Fruit fly (Drosophila melanogaster): ENCODE measurements around the gene Nepl15.
A peak's percentile ranks its signal among the peaks of the same experiment; 100 is the strongest.

The Nepl15 gene

dm6 chr3R:22740930-22741329 lies 25.0 kb downstream of the Nepl15 start, which contains the start of the genes Dcr-1 and CG6985:
Gene Dcr-1, minus strand, starts transcription at chr3R:22741091.
Gene CG6985, plus strand, starts transcription at chr3R:22741150.
- no peak for TF ChIP-seq CG17801 (GFP tag; optimal IDR thresholded peaks at IDR 0.05; ENCODE audit: partially characterized antibody)

- TF ChIP-seq CG17801 (GFP tag; optimal IDR thresholded peaks at IDR 0.05; ENCODE audit: partially characterized antibody), result no peak
These were observed 32.2 kb downstream of the Nepl15 start, which contains the start of gene Takl2 for dm6 chr3R:22733751-22734150. Gene Takl2, minus strand, starts transcription at chr3R:22733851.

- no peak for TF ChIP-seq CG17801 (GFP tag; optimal IDR thresholded peaks at IDR 0.05; ENCODE audit: partially characterized antibody)
These were observed 33.0 kb downstream of the Nepl15 start for dm6 chr3R:22732995-22733394.

dm6 chr3R:22727857-22728256 lies 38.1 kb downstream of the Nepl15 start:
- TF ChIP-seq CG17801 (GFP tag; optimal IDR thresholded peaks at IDR 0.05; ENCODE audit: partially characterized antibody), result no peak

- no peak for TF ChIP-seq CG17801 (GFP tag; optimal IDR thresholded peaks at IDR 0.05; ENCODE audit: partially characterized antibody)
These were observed 38.5 kb downstream of the Nepl15 start for dm6 chr3R:22727456-22727833.

- TF ChIP-seq CG17801 (GFP tag; optimal IDR thresholded peaks at IDR 0.05; ENCODE audit: partially characterized antibody), result no peak
These were observed 39.1 kb downstream of the Nepl15 start, which contains the start of gene CG45049 for dm6 chr3R:22726771-22727455. Gene CG45049, plus strand, starts transcription at chr3R:22726967.

- TF ChIP-seq CG17801 (GFP tag; optimal IDR thresholded peaks at IDR 0.05; ENCODE audit: partially characterized antibody), result no peak
These were observed 39.8 kb downstream of the Nepl15 start, which contains the start of gene RNF220 for dm6 chr3R:22726031-22726770. Gene RNF220, minus strand, starts transcription at chr3R:22726414.

- peak; percentile 66 for TF ChIP-seq CG17801 (GFP tag; optimal IDR thresholded peaks at IDR 0.05; ENCODE audit: partially characterized antibody)
These were observed 41.6 kb downstream of the Nepl15 start, which contains the start of gene Irp-1A for dm6 chr3R:22724149-22724973. Gene Irp-1A, minus strand, starts transcription at chr3R:22724587.

- TF ChIP-seq CG17801 (GFP tag; optimal IDR thresholded peaks at IDR 0.05; ENCODE audit: partially characterized antibody), result peak; percentile 57
These were observed 45.1 kb downstream of the Nepl15 start, which contains the start of gene wge for dm6 chr3R:22720808-22721306. Gene wge, minus strand, starts transcription at chr3R:22721150.

- no peak for TF ChIP-seq CG17801 (GFP tag; optimal IDR thresholded peaks at IDR 0.05; ENCODE audit: partially characterized antibody)
These were observed 46.4 kb downstream of the Nepl15 start for dm6 chr3R:22719607-22719949.

dm6 chr3R:22718937-22719606 lies 46.9 kb downstream of the Nepl15 start:
- TF ChIP-seq CG17801 (GFP tag; optimal IDR thresholded peaks at IDR 0.05; ENCODE audit: partially characterized antibody), result no peak

dm6 chr3R:22718401-22718800 lies 47.6 kb downstream of the Nepl15 start:
- no peak for TF ChIP-seq CG17801 (GFP tag; optimal IDR thresholded peaks at IDR 0.05; ENCODE audit: partially characterized antibody)

- no peak for TF ChIP-seq CG17801 (GFP tag; optimal IDR thresholded peaks at IDR 0.05; ENCODE audit: partially characterized antibody)
These were observed 48.1 kb downstream of the Nepl15 start for dm6 chr3R:22717863-22718262.

All from ovary, adult (tissue).